Fruit fly (Drosophila melanogaster) Kc167 (cell line): ENCODE measurements around the gene Pdi.

Experiments used
- Sin3A ChIP-seq: fragments of >200 bp; optimal IDR thresholded peaks from 2 replicates; lab custom pipeline; 2018; ENCODE audit warnings: missing external identifiers
- h ChIP-seq: fragments of >200 bp; optimal IDR thresholded peaks from 3 replicates; lab custom pipeline; 2018; ENCODE audit warnings: missing external identifiers

DNA sequence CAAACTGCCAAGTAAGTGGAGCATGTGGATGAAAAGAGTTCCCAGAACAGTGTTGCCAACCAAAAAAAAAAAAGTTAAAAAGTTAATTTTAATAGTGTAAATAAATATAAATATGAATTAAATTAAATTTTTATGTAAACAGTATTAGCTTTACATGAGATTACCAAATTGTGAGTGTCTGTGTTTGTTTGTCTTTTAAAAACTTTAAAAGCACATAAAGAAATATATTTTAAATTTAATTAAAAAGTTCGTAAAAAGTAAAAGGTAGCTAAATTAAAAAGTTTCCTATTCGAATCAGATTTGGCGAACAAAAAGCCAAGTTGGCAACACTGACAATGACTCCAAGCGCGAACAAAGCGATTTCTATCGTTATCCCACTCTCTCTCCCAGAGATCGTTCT lies 33.7 kb downstream of the Pdi start:
- TF ChIP-seq Sin3A (lab: Kevin White, UChicago) (no peak), h (lab: Kevin White, UChicago) (no peak)
